Worm (Caenorhabditis elegans): ENCODE measurements around the gene D1086.21.

DNA sequence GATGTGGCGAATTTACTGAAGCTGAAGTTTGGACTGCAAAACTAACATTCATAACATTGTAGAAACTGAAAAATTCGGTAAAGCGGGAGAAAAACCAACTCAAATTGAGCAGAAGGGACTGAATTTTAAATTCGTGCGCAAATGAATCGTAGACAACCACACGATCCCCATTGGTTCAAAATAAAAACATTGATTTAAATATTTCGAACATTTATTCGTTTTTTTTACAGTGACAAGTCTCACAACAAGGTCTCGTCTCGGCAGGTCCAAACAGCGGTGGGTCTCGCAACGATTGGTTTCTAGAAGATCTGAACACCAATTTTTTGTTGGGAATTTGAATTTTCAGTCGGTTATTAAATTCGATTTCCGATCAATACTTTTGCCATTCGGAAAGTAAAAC lies 21.1 kb downstream of the D1086.21 start, which contains the start of gene D1086.18:
- TF ChIP-seq B0310.2 (tag; optimal IDR thresholded peaks at IDR 0.05) (no peak), ama-1 (optimal IDR thresholded peaks at IDR 0.05) (no peak), tbx-37 (GFP tag; conservative IDR thresholded peaks at IDR 0.05) (no peak), ceh-36 (tag; optimal IDR thresholded peaks at IDR 0.05) (no peak), scrt-1 (GFP tag; IDR thresholded peaks at IDR 0.05) (no peak), ceh-13 (GFP tag; optimal IDR thresholded peaks at IDR 0.05) (no peak), hmg-4 (GFP tag; optimal IDR thresholded peaks at IDR 0.05) (no peak), hmbx-1 (tag; optimal IDR thresholded peaks at IDR 0.05) (no peak), aly-1 (tag; optimal IDR thresholded peaks at IDR 0.05) (no peak), F13C5.2 (tag; optimal IDR thresholded peaks at IDR 0.05) (no peak)

All from whole organism, early embryonic.